Worm (Caenorhabditis elegans) whole organism, young adult: ENCODE measurements around the gene C35A5.4.
A peak's percentile ranks its signal among the peaks of the same experiment; 100 is the strongest.

Experiments
- B0035.1 ChIP-seq: sonication (generic microtip); optimal IDR thresholded peaks from 2 replicates; lab custom pipeline; 2016; ENCODE audit warnings: missing genetic modification characterization, mild to moderate bottlenecking, missing compliant biosample characterization, missing genotype, missing genetic modification reagents
- F23B12.7 ChIP-seq: sonication (generic microtip); optimal IDR thresholded peaks from 2 replicates; lab custom pipeline; 2017; ENCODE audit warnings: missing genetic modification characterization, mild to moderate bottlenecking, missing compliant biosample characterization, antibody characterized with exemption, moderate library complexity; ENCODE audit not compliant: insufficient read depth
- F37B4.10 ChIP-seq: fragments of 200-800 bp; sonication (Bioruptor generic); IDR thresholded peaks from 2 replicates; pipeline ENCODE4 v1.3.6; 2022; ENCODE audit warnings: missing genetic modification characterization, missing compliant biosample characterization
- F39B2.1 ChIP-seq: fragments of 200-800 bp; sonication (Bioruptor generic); IDR thresholded peaks from 2 replicates; pipeline ENCODE4 v1.3.6; 2022; ENCODE audit warnings: missing genetic modification reagents, missing genetic modification characterization, missing compliant biosample characterization
- F49E8.2 ChIP-seq: sonication (generic microtip); optimal IDR thresholded peaks from 3 replicates; lab custom pipeline; 2017; ENCODE audit warnings: missing genetic modification characterization, mild to moderate bottlenecking, missing compliant biosample characterization, antibody characterized with exemption, moderate library complexity; ENCODE audit not compliant: insufficient read depth
- T26A5.8 ChIP-seq: sonication (generic microtip); optimal IDR thresholded peaks from 2 replicates; lab custom pipeline; 2016; ENCODE audit warnings: missing genetic modification characterization, missing compliant biosample characterization
- Y53G8AR.9 ChIP-seq: fragments of 200-800 bp; sonication (Bioruptor generic); conservative IDR thresholded peaks from 2 replicates; pipeline ENCODE4 v1.3.6; 2022; ENCODE audit warnings: missing genetic modification reagents, missing genetic modification characterization, missing compliant biosample characterization
- Y95B8A.8 ChIP-seq: fragments of 200-800 bp; sonication (Bioruptor generic); IDR thresholded peaks from 2 replicates; pipeline ENCODE4 v1.3.6; 2022; ENCODE audit warnings: missing genetic modification reagents, missing genetic modification characterization, missing compliant biosample characterization
- ZK185.1 ChIP-seq: sonication (generic microtip); optimal IDR thresholded peaks from 2 replicates; lab custom pipeline; 2016; ENCODE audit warnings: mild to moderate bottlenecking, missing genetic modification characterization, missing compliant biosample characterization; ENCODE audit not compliant: poor library complexity, severe bottlenecking
- ama-1 ChIP-seq, 3 experiments: fragments of 150-350 bp in 1 of 3; sonication (generic microtip) in 2 of 3; optimal IDR thresholded peaks; 2 replicates each; lab custom pipeline; 2014 to 2018; ENCODE audit warnings: missing biosample characterization in 2 of 3, missing genetic modification characterization in 2 of 3, missing genetic modification reagents in 2 of 3
- aptf-3 ChIP-seq: fragments of 200-800 bp; sonication (Bioruptor generic); IDR thresholded peaks from 2 replicates; pipeline ENCODE4 v1.3.6; 2022; ENCODE audit warnings: missing genetic modification characterization, missing compliant biosample characterization
- cebp-1 ChIP-seq, 2 experiments: fragments of 200-800 bp in 1 of 2; sonication (Bioruptor generic) in 1 of 2; sonication (generic microtip) in 1 of 2; IDR thresholded peaks in 1 of 2; optimal IDR thresholded peaks in 1 of 2; 2 replicates each; pipeline versions ENCODE4 v1.3.6 to Lab custom; 2017 to 2022; ENCODE audit warnings: missing compliant biosample characterization in 2 of 2, missing genetic modification characterization in 2 of 2, mild to moderate bottlenecking in 1 of 2, missing genetic modification reagents in 1 of 2, moderate library complexity in 1 of 2
- ceh-27 ChIP-seq: fragments of 200-800 bp; sonication (Bioruptor generic); optimal IDR thresholded peaks from 2 replicates; lab custom pipeline; 2018; ENCODE audit warnings: mild to moderate bottlenecking, missing genetic modification characterization, moderate library complexity, missing compliant biosample characterization
- chd-7 ChIP-seq: sonication (generic microtip); optimal IDR thresholded peaks from 2 replicates; lab custom pipeline; 2016; ENCODE audit warnings: mild to moderate bottlenecking, missing genetic modification characterization, moderate library complexity, missing compliant biosample characterization
- dox-1 ChIP-seq: fragments of 200-800 bp; sonication (Bioruptor generic); IDR thresholded peaks from 2 replicates; pipeline ENCODE4 v1.3.6; 2022; ENCODE audit warnings: missing genetic modification reagents, missing genetic modification characterization, missing compliant biosample characterization
- egl-18 ChIP-seq: fragments of 200-800 bp; sonication (Bioruptor generic); IDR thresholded peaks from 2 replicates; pipeline ENCODE4 v1.3.6; 2022; ENCODE audit warnings: missing genetic modification reagents, missing genetic modification characterization, missing compliant biosample characterization
- ekl-4 ChIP-seq: fragments of 200-800 bp; sonication (Bioruptor generic); IDR thresholded peaks from 2 replicates; pipeline ENCODE4 v1.3.6; 2022; ENCODE audit warnings: missing genetic modification reagents, missing genetic modification characterization, missing compliant biosample characterization
- him-1 ChIP-seq: sonication (generic microtip); optimal IDR thresholded peaks from 2 replicates; lab custom pipeline; 2016; ENCODE audit warnings: missing genotype, missing genetic modification reagents, missing genetic modification characterization, missing compliant biosample characterization
- hlh-26 ChIP-seq: fragments of 200-800 bp; sonication (Bioruptor generic); conservative IDR thresholded peaks from 2 replicates; pipeline ENCODE4 v1.3.6; 2022; ENCODE audit warnings: missing genetic modification reagents, missing genetic modification characterization, missing compliant biosample characterization
- let-526 ChIP-seq: fragments of 200-800 bp; sonication (Bioruptor generic); IDR thresholded peaks from 2 replicates; pipeline ENCODE4 v1.3.6; 2022; ENCODE audit warnings: missing genetic modification reagents, missing genetic modification characterization, missing compliant biosample characterization
- lin-35 ChIP-seq, 3 experiments: fragments of 150-350 bp in 2 of 3; sonication (generic microtip) in 1 of 3; optimal IDR thresholded peaks; 2 replicates each; lab custom pipeline; 2014 to 2018; ENCODE audit warnings: missing biosample characterization in 3 of 3, missing genetic modification characterization in 3 of 3, missing genetic modification reagents in 3 of 3
- lin-54 ChIP-seq: fragments of 200-800 bp; sonication (Bioruptor generic); optimal IDR thresholded peaks from 2 replicates; lab custom pipeline; 2018; ENCODE audit warnings: mild to moderate bottlenecking, missing genetic modification characterization, missing compliant biosample characterization
- madf-3 ChIP-seq: fragments of 200-800 bp; sonication (Bioruptor generic); IDR thresholded peaks from 2 replicates; pipeline ENCODE4 v1.3.6; 2022; ENCODE audit warnings: missing genetic modification reagents, missing genetic modification characterization, missing compliant biosample characterization
- madf-6 ChIP-seq: fragments of 200-800 bp; sonication (Bioruptor generic); IDR thresholded peaks from 2 replicates; pipeline ENCODE4 v1.3.6; 2022; ENCODE audit warnings: missing genetic modification reagents, missing genetic modification characterization, missing compliant biosample characterization
- mcd-1 ChIP-seq: fragments of 200-800 bp; sonication (Bioruptor generic); IDR thresholded peaks from 2 replicates; pipeline ENCODE4 v1.3.6; 2022; ENCODE audit warnings: missing genetic modification reagents, missing genetic modification characterization, missing compliant biosample characterization
- nhr-179 ChIP-seq: sonication (generic microtip); optimal IDR thresholded peaks from 2 replicates; lab custom pipeline; 2016; ENCODE audit warnings: mild to moderate bottlenecking, missing genetic modification characterization, missing compliant biosample characterization
- sdz-38 ChIP-seq: sonication (generic microtip); optimal IDR thresholded peaks from 2 replicates; lab custom pipeline; 2016; ENCODE audit warnings: missing genotype, missing genetic modification characterization, missing compliant biosample characterization
- snpc-1.1 ChIP-seq: sonication (generic microtip); optimal IDR thresholded peaks from 2 replicates; lab custom pipeline; 2017; ENCODE audit warnings: missing genetic modification characterization, mild to moderate bottlenecking, missing compliant biosample characterization, antibody characterized with exemption, moderate library complexity, missing genotype, missing genetic modification reagents; ENCODE audit not compliant: insufficient read depth
- zfh-2 ChIP-seq: fragments of 200-800 bp; sonication (Bioruptor generic); conservative IDR thresholded peaks from 2 replicates; pipeline ENCODE4 v1.3.6; 2022; ENCODE audit warnings: missing genetic modification reagents, missing genetic modification characterization, missing compliant biosample characterization
- ztf-26 ChIP-seq: sonication (generic microtip); optimal IDR thresholded peaks from 2 replicates; lab custom pipeline; 2017; ENCODE audit warnings: missing genetic modification characterization, missing compliant biosample characterization

C35A5.4 gene

ce11 chrV:10471007-10471406, 25.8 kb upstream of the C35A5.4 start:
- TF ChIP-seq egl-18 (no peak), T26A5.8 (tag; lab: Kevin White, UChicago) (no peak), snpc-1.1 (tag; lab: Kevin White, UChicago) (no peak), madf-6 (no peak), dox-1 (GFP tag; lab: Robert Waterston, UW) (no peak), lin-35 (GFP tag; optimal IDR thresholded peaks at IDR 0.05; lab: Kevin White, UChicago) (no peak), chd-7 (no peak), mcd-1 (GFP tag; lab: Robert Waterston, UW) (no peak), F49E8.2 (no peak), Y95B8A.8 (GFP tag; lab: Robert Waterston, UW) (no peak), him-1 (tag; lab: Kevin White, UChicago) (no peak), zfh-2 (no peak), ekl-4 (no peak)

- TF ChIP-seq ztf-26 (tag; lab: Kevin White, UChicago) = peak; percentile 21
- no peak for TF ChIP-seq nhr-179
- peak; percentile 58 for TF ChIP-seq ama-1 (optimal IDR thresholded peaks at IDR 0.05; lab: Kevin White, UChicago)
- TF ChIP-seq ama-1 (GFP tag; optimal IDR thresholded peaks at IDR 0.05; lab: Kevin White, UChicago) = no peak
Measured at ce11 chrV:10472901-10473774, 23.7 kb upstream of the C35A5.4 start.

- no peak for TF ChIP-seq hlh-26 (GFP tag; lab: Robert Waterston, UW)
- TF ChIP-seq Y53G8AR.9 = no peak
- no peak for TF ChIP-seq F37B4.10
- no peak for TF ChIP-seq lin-54 (GFP tag; lab: Kevin White, UChicago)
- TF ChIP-seq ZK185.1 = no peak
Measured at ce11 chrV:10474040-10474439, 22.8 kb upstream of the C35A5.4 start.

ce11 chrV:10475421-10475820, 21.4 kb upstream of the C35A5.4 start:
- TF ChIP-seq sdz-38 (tag; lab: Kevin White, UChicago) = no peak
- no peak for TF ChIP-seq F39B2.1 (GFP tag; lab: Robert Waterston, UW)
- TF ChIP-seq aptf-3 (GFP tag; lab: Robert Waterston, UW) = no peak
- no peak for TF ChIP-seq let-526 (GFP tag; lab: Robert Waterston, UW)

- TF ChIP-seq ceh-27 (peak; percentile 4), madf-3 (GFP tag; lab: Robert Waterston, UW) (peak; percentile 68; the same call in 1 of the 2 replicates), ama-1 (optimal IDR thresholded peaks at IDR 0.05; lab: Kevin White, UChicago) (peak; percentile 66), ama-1 (GFP tag; optimal IDR thresholded peaks at IDR 0.05; lab: Kevin White, UChicago) (no peak), B0035.1 (tag; lab: Kevin White, UChicago) (peak; percentile 15), ZK185.1 (peak; percentile 8), F23B12.7 (no peak), cebp-1 (GFP tag; IDR thresholded peaks at IDR 0.05; lab: Robert Waterston, UW) (peak; percentile 51), cebp-1 (tag; optimal IDR thresholded peaks at IDR 0.05; lab: Kevin White, UChicago) (peak; percentile 85), lin-35 (GFP tag; optimal IDR thresholded peaks at IDR 0.05; lab: Kevin White, UChicago) (no peak)
Measured at ce11 chrV:10476864-10477443, 19.9 kb upstream of the C35A5.4 start.
